Fruit fly (Drosophila melanogaster) whole organism, adult: ENCODE data around the gene SsRbeta.

Experiments
- CG12768 ChIP-seq: fragments of 200-800 bp; sonication (Bioruptor generic); optimal IDR thresholded peaks from 2 replicates; lab custom pipeline; 2017; ENCODE audit warnings: missing biosample characterization, missing genetic modification characterization, mild to moderate bottlenecking, moderate library complexity, missing genetic modification reagents
- CG1620 ChIP-seq: fragments of 200-800 bp; sonication (Bioruptor generic); optimal IDR thresholded peaks from 2 replicates; lab custom pipeline; 2016; ENCODE audit warnings: missing biosample characterization, missing genetic modification characterization
- Clk ChIP-seq: fragments of 200-800 bp; sonication (Bioruptor generic); optimal IDR thresholded peaks from 2 replicates; lab custom pipeline; 2017; ENCODE audit warnings: missing biosample characterization, missing genetic modification characterization
- Hr96 ChIP-seq: fragments of 200-800 bp; sonication (Bioruptor generic); optimal IDR thresholded peaks from 2 replicates; lab custom pipeline; 2016; ENCODE audit warnings: missing biosample characterization, missing genetic modification characterization
- bab1 ChIP-seq: fragments of 200-800 bp; sonication (Bioruptor generic); optimal IDR thresholded peaks from 3 replicates; lab custom pipeline; 2019; ENCODE audit warnings: missing biosample characterization, mild to moderate bottlenecking, missing genetic modification characterization, moderate library complexity
- cnc ChIP-seq, 2 experiments: fragments of >200 bp; optimal IDR thresholded peaks; 2 replicates each; lab custom pipeline; 2017
- kay ChIP-seq: fragments of 200-800 bp; sonication (Bioruptor generic); peaks from one replicate; lab custom pipeline; 2016; ENCODE audit warnings: missing biosample characterization, missing genetic modification characterization, borderline replicate concordance
- ovo ChIP-seq: fragments of 200-800 bp; sonication (Bioruptor generic); optimal IDR thresholded peaks from 2 replicates; lab custom pipeline; 2016; ENCODE audit warnings: missing biosample characterization, missing genetic modification characterization
- pad ChIP-seq: fragments of 200-800 bp; sonication (Bioruptor generic); optimal IDR thresholded peaks from 3 replicates; lab custom pipeline; 2017; ENCODE audit warnings: missing biosample characterization, missing genetic modification characterization, mild to moderate bottlenecking, moderate library complexity, missing genetic modification reagents
- tj ChIP-seq: fragments of 200-800 bp; sonication (Bioruptor generic); optimal IDR thresholded peaks from 3 replicates; lab custom pipeline; 2017; ENCODE audit warnings: missing biosample characterization, mild to moderate bottlenecking, missing genetic modification characterization, moderate library complexity
- toe ChIP-seq: fragments of 200-800 bp; sonication (Bioruptor generic); optimal IDR thresholded peaks from 2 replicates; lab custom pipeline; 2016; ENCODE audit warnings: missing biosample characterization, missing genetic modification characterization

dm6 chr3L:16136819-16137553, 7.6 kb downstream of the SsRbeta start:
- no peak for TF ChIP-seq bab1 (GFP tag; lab: Kevin White, UChicago)
- TF ChIP-seq kay, result no peak
- TF ChIP-seq ovo (GFP tag; lab: Kevin White, UChicago), result no peak
- no peak for TF ChIP-seq Hr96 (GFP tag; lab: Kevin White, UChicago)
- no peak for TF ChIP-seq Clk (GFP tag; lab: Kevin White, UChicago)
- no peak for TF ChIP-seq CG1620 (GFP tag; lab: Kevin White, UChicago)
- no peak for TF ChIP-seq cnc (optimal IDR thresholded peaks at IDR 0.05; lab: Kevin White, UChicago)
- TF ChIP-seq toe (GFP tag; lab: Kevin White, UChicago), result no peak
- TF ChIP-seq CG12768 (GFP tag; lab: Kevin White, UChicago), result no peak
- no peak for TF ChIP-seq tj
- TF ChIP-seq pad (GFP tag; lab: Kevin White, UChicago), result no peak
